Fruit fly (Drosophila melanogaster): Measurements from ENCODE around the gene His2Av.
A peak's percentile ranks its signal among the peaks of the same experiment; 100 is the strongest.

His2Av gene

dm6 chr3R:26899982-26900381, 33.3 kb downstream of the His2Av start (continued):
- TF ChIP-seq dmrt11E (tag; optimal IDR thresholded peaks at IDR 0.05): peak; percentile 43
- no peak for TF ChIP-seq wek (GFP tag; optimal IDR thresholded peaks at IDR 0.05)
- peak; percentile 58 for TF ChIP-seq CG18262 (tag; optimal IDR thresholded peaks at IDR 0.05)
- TF ChIP-seq CG4424 (GFP tag; optimal IDR thresholded peaks at IDR 0.05): peak; percentile 54
- no peak for TF ChIP-seq sqz (GFP tag; optimal IDR thresholded peaks at IDR 0.05)
- TF ChIP-seq Nf-YB (GFP tag; optimal IDR thresholded peaks at IDR 0.05): no peak
- peak; percentile 12 for TF ChIP-seq CG10209 (GFP tag; optimal IDR thresholded peaks at IDR 0.05)
- TF ChIP-seq CG10267 (tag; optimal IDR thresholded peaks at IDR 0.05): peak; percentile 28
- TF ChIP-seq CG17328 (GFP tag; IDR thresholded peaks at IDR 0.05): peak; percentile 73
- TF ChIP-seq HmgD (GFP tag; optimal IDR thresholded peaks at IDR 0.05): no peak
- no peak for TF ChIP-seq CG34224 (GFP tag; IDR thresholded peaks at IDR 0.05; ENCODE audit: partially characterized antibody)
- no peak for TF ChIP-seq CG12769 (tag; optimal IDR thresholded peaks at IDR 0.05)
- TF ChIP-seq CG1832 (GFP tag; optimal IDR thresholded peaks at IDR 0.05): no peak
- TF ChIP-seq ttk (GFP tag; IDR thresholded peaks at IDR 0.05): peak; percentile 54
- TF ChIP-seq CG3726 (GFP tag; IDR thresholded peaks at IDR 0.05): no peak
- no peak for TF ChIP-seq nerfin-2 (GFP tag; IDR thresholded peaks at IDR 0.05; ENCODE audit: partially characterized antibody)
- TF ChIP-seq dpn (GFP tag; optimal IDR thresholded peaks at IDR 0.05): peak in 1 of 2 experiments; percentile 44
- no peak for TF ChIP-seq CG1792 (GFP tag; optimal IDR thresholded peaks at IDR 0.05)
- no peak for TF ChIP-seq ham (GFP tag; IDR thresholded peaks at IDR 0.05)
- TF ChIP-seq sna (GFP tag; IDR thresholded peaks at IDR 0.05; ENCODE audit: partially characterized antibody): no peak
- TF ChIP-seq vfl (GFP tag; optimal IDR thresholded peaks at IDR 0.05): no peak
- no peak for TF ChIP-seq CG33213 (GFP tag; optimal IDR thresholded peaks at IDR 0.05)
- TF ChIP-seq CG18619 (GFP tag; optimal IDR thresholded peaks at IDR 0.05): no peak
- TF ChIP-seq CG7745 (tag; optimal IDR thresholded peaks at IDR 0.05): no peak
- TF ChIP-seq CG10565 (GFP tag; optimal IDR thresholded peaks at IDR 0.05): no peak
- no peak for TF ChIP-seq pfk (GFP tag; optimal IDR thresholded peaks at IDR 0.05)
- TF ChIP-seq Ssrp (tag; optimal IDR thresholded peaks at IDR 0.05): peak; percentile 55
- TF ChIP-seq jing (GFP tag; optimal IDR thresholded peaks at IDR 0.05): peak; percentile 25
- TF ChIP-seq Gug (GFP tag; IDR thresholded peaks at IDR 0.05): peak; percentile 36; the same call in 2 of the 4 replicates
- no peak for TF ChIP-seq caup (GFP tag; optimal IDR thresholded peaks at IDR 0.05; ENCODE audit: severe bottlenecking)
- TF ChIP-seq br (optimal IDR thresholded peaks at IDR 0.05): no peak
- TF ChIP-seq tio (GFP tag; optimal IDR thresholded peaks at IDR 0.05): no peak
- TF ChIP-seq pan (optimal IDR thresholded peaks at IDR 0.05): no peak
- TF ChIP-seq pan (GFP tag; optimal IDR thresholded peaks at IDR 0.05 in 1 of 2, IDR thresholded peaks at IDR 0.05 in 1 of 2): peak in 1 of 2 experiments; percentile 65
- TF ChIP-seq CG11398 (GFP tag; optimal IDR thresholded peaks at IDR 0.05): no peak
- TF ChIP-seq stc (GFP tag; IDR thresholded peaks at IDR 0.05): peak; percentile 57; the same call in 1 of the 2 replicates
- TF ChIP-seq fd64A (GFP tag; optimal IDR thresholded peaks at IDR 0.05): no peak
- TF ChIP-seq odd (GFP tag; optimal IDR thresholded peaks at IDR 0.05): no peak
- no peak for TF ChIP-seq CG2199 (GFP tag; IDR thresholded peaks at IDR 0.05)
- no peak for TF ChIP-seq tna (GFP tag; IDR thresholded peaks at IDR 0.05; ENCODE audit: partially characterized antibody)
- no peak for TF ChIP-seq CG17612 (GFP tag; IDR thresholded peaks at IDR 0.05)
- peak; percentile 9 for TF ChIP-seq CG1603 (tag; optimal IDR thresholded peaks at IDR 0.05)
- peak; percentile 14 for TF ChIP-seq ewg (GFP tag; optimal IDR thresholded peaks at IDR 0.05)
- TF ChIP-seq scrt (GFP tag; optimal IDR thresholded peaks at IDR 0.05): no peak
- TF ChIP-seq gsb-n (tag; optimal IDR thresholded peaks at IDR 0.05): peak; percentile 8
- TF ChIP-seq CG12942 (GFP tag; optimal IDR thresholded peaks at IDR 0.05): no peak
- TF ChIP-seq dysf (GFP tag; IDR thresholded peaks at IDR 0.05): peak; percentile 56; the same call in 1 of the 3 replicates
- no peak for TF ChIP-seq zen2 (GFP tag; IDR thresholded peaks at IDR 0.05; ENCODE audit: partially characterized antibody)
- TF ChIP-seq bcd (GFP tag; optimal IDR thresholded peaks at IDR 0.05): no peak
- no peak for TF ChIP-seq gsb (GFP tag; IDR thresholded peaks at IDR 0.05)
- no peak for TF ChIP-seq p53 (GFP tag; optimal IDR thresholded peaks at IDR 0.05)
